Worm (Caenorhabditis elegans) whole organism, late embryonic: ENCODE data around the gene dao-2.

Source experiments
- C08G9.2 ChIP-seq: sonication (generic microtip); optimal IDR thresholded peaks from 2 replicates; lab custom pipeline; 2016; ENCODE audit warnings: mild to moderate bottlenecking, missing genetic modification characterization, moderate library complexity, missing compliant biosample characterization
- C38D4.7 ChIP-seq: fragments of 200-800 bp; sonication (Bioruptor generic); optimal IDR thresholded peaks from 2 replicates; lab custom pipeline; 2018; ENCODE audit warnings: mild to moderate bottlenecking, missing genetic modification characterization, moderate library complexity, missing compliant biosample characterization
- K02D7.2 ChIP-seq: sonication (generic microtip); optimal IDR thresholded peaks from 2 replicates; lab custom pipeline; 2017; ENCODE audit warnings: mild to moderate bottlenecking, missing genetic modification characterization, missing compliant biosample characterization
- K09A11.1 ChIP-seq: sonication (generic microtip); optimal IDR thresholded peaks from 2 replicates; lab custom pipeline; 2017; ENCODE audit warnings: antibody characterized with exemption, mild to moderate bottlenecking, missing genetic modification characterization, missing compliant biosample characterization; ENCODE audit not compliant: insufficient read depth
- Y22D7AL.16 ChIP-seq: sonication (generic microtip); optimal IDR thresholded peaks from 2 replicates; lab custom pipeline; 2016; ENCODE audit warnings: missing genetic modification characterization, missing compliant biosample characterization
- ahr-1 ChIP-seq: sonication (generic microtip); optimal IDR thresholded peaks from 2 replicates; lab custom pipeline; 2016; ENCODE audit warnings: missing genetic modification characterization, missing compliant biosample characterization
- ama-1 ChIP-seq: fragments of 150-350 bp; optimal IDR thresholded peaks from 2 replicates; lab custom pipeline; 2014
- ceh-18 ChIP-seq: sonication (generic microtip); optimal IDR thresholded peaks from 2 replicates; lab custom pipeline; 2016; ENCODE audit warnings: missing genetic modification characterization, missing compliant biosample characterization
- ceh-19 ChIP-seq: fragments of 200-800 bp; sonication (Bioruptor generic); optimal IDR thresholded peaks from 2 replicates; lab custom pipeline; 2018; ENCODE audit warnings: mild to moderate bottlenecking, missing genetic modification characterization, missing compliant biosample characterization
- ceh-2 ChIP-seq: sonication (generic microtip); optimal IDR thresholded peaks from 2 replicates; lab custom pipeline; 2016; ENCODE audit warnings: missing genotype, missing genetic modification characterization, missing compliant biosample characterization
- ceh-22 ChIP-seq: sonication (generic microtip); optimal IDR thresholded peaks from 2 replicates; lab custom pipeline; 2017; ENCODE audit warnings: missing biosample characterization, missing genetic modification characterization
- ceh-24 ChIP-seq: sonication (generic microtip); optimal IDR thresholded peaks from 2 replicates; lab custom pipeline; 2016; ENCODE audit warnings: mild to moderate bottlenecking, missing genetic modification characterization, missing compliant biosample characterization
- ceh-30 ChIP-seq: fragments of 150-350 bp; optimal IDR thresholded peaks from 2 replicates; lab custom pipeline; 2014; ENCODE audit warnings: missing biosample characterization, missing genetic modification characterization
- ceh-34 ChIP-seq: sonication (generic microtip); optimal IDR thresholded peaks from 2 replicates; lab custom pipeline; 2016; ENCODE audit warnings: mild to moderate bottlenecking, missing genetic modification characterization, missing compliant biosample characterization
- ceh-45 ChIP-seq: fragments of 200-800 bp; sonication (Bioruptor generic); IDR thresholded peaks from 2 replicates; pipeline ENCODE4 v1.3.6; 2022; ENCODE audit warnings: missing genetic modification reagents, missing genetic modification characterization, missing compliant biosample characterization
- ceh-48 ChIP-seq: sonication (generic microtip); optimal IDR thresholded peaks from 2 replicates; lab custom pipeline; 2016; ENCODE audit warnings: missing genetic modification characterization, inconsistent platforms, missing compliant biosample characterization
- ceh-9 ChIP-seq: sonication (generic microtip); optimal IDR thresholded peaks from 2 replicates; lab custom pipeline; 2016; ENCODE audit warnings: mild to moderate bottlenecking, missing genetic modification characterization, inconsistent platforms, missing compliant biosample characterization
- dmd-4 ChIP-seq: sonication (generic microtip); optimal IDR thresholded peaks from 2 replicates; lab custom pipeline; 2016; ENCODE audit warnings: borderline replicate concordance, missing genetic modification characterization, missing compliant biosample characterization
- dve-1 ChIP-seq: sonication (generic microtip); optimal IDR thresholded peaks from 2 replicates; lab custom pipeline; 2017; ENCODE audit warnings: antibody characterized with exemption, mild to moderate bottlenecking, missing genetic modification characterization, missing compliant biosample characterization
- elt-2 ChIP-seq: sonication (generic microtip); optimal IDR thresholded peaks from 2 replicates; lab custom pipeline; 2016; ENCODE audit warnings: missing genetic modification reagents, missing genetic modification characterization, missing compliant biosample characterization
- ets-4 ChIP-seq: sonication (generic microtip); optimal IDR thresholded peaks from 2 replicates; lab custom pipeline; 2016; ENCODE audit warnings: missing genetic modification characterization, missing compliant biosample characterization
- fkh-10 ChIP-seq: fragments of 150-350 bp; optimal IDR thresholded peaks from 2 replicates; lab custom pipeline; 2014; ENCODE audit warnings: missing biosample characterization, missing genetic modification reagents, missing genetic modification characterization
- hlh-15 ChIP-seq: sonication (generic microtip); optimal IDR thresholded peaks from 2 replicates; lab custom pipeline; 2016; ENCODE audit warnings: missing genetic modification characterization, missing compliant biosample characterization
- hlh-30 ChIP-seq: sonication (generic microtip); optimal IDR thresholded peaks from 2 replicates; lab custom pipeline; 2017; ENCODE audit warnings: antibody characterized with exemption, missing genetic modification characterization, missing compliant biosample characterization; ENCODE audit not compliant: insufficient read depth
- lim-6 ChIP-seq: sonication (generic microtip); optimal IDR thresholded peaks from 2 replicates; lab custom pipeline; 2016; ENCODE audit warnings: missing genetic modification characterization, missing compliant biosample characterization
- madf-2 ChIP-seq: sonication (generic microtip); optimal IDR thresholded peaks from 2 replicates; lab custom pipeline; 2017; ENCODE audit warnings: missing genetic modification characterization, missing compliant biosample characterization
- nfya-1 ChIP-seq: sonication (generic microtip); optimal IDR thresholded peaks from 2 replicates; lab custom pipeline; 2017; ENCODE audit warnings: missing genetic modification characterization, mild to moderate bottlenecking, missing compliant biosample characterization, antibody characterized with exemption, moderate library complexity
- nhr-11 ChIP-seq: fragments of 150-350 bp; optimal IDR thresholded peaks from 2 replicates; lab custom pipeline; 2014; ENCODE audit warnings: missing biosample characterization, missing genetic modification characterization
- npax-4 ChIP-seq: sonication (generic microtip); optimal IDR thresholded peaks from 2 replicates; lab custom pipeline; 2016; ENCODE audit warnings: missing genetic modification characterization, missing compliant biosample characterization
- pat-9 ChIP-seq: fragments of 200-800 bp; sonication (Bioruptor generic); optimal IDR thresholded peaks from 2 replicates; lab custom pipeline; 2018; ENCODE audit warnings: mild to moderate bottlenecking, missing genetic modification characterization, moderate library complexity, missing compliant biosample characterization
- pha-2 ChIP-seq: sonication (generic microtip); optimal IDR thresholded peaks from 2 replicates; lab custom pipeline; 2017; ENCODE audit warnings: mild to moderate bottlenecking, missing genetic modification characterization, missing compliant biosample characterization
- pha-4 ChIP-seq: fragments of 150-350 bp; optimal IDR thresholded peaks from 2 replicates; lab custom pipeline; 2018; ENCODE audit warnings: missing biosample characterization, missing genetic modification reagents, missing genetic modification characterization
- pqm-1 ChIP-seq: sonication (generic microtip); optimal IDR thresholded peaks from 2 replicates; lab custom pipeline; 2016; ENCODE audit warnings: missing genetic modification characterization, missing compliant biosample characterization
- rnt-1 ChIP-seq: sonication (generic microtip); optimal IDR thresholded peaks from 2 replicates; lab custom pipeline; 2016; ENCODE audit warnings: missing genetic modification characterization, missing compliant biosample characterization
- sdc-2 ChIP-seq: sonication (generic microtip); optimal IDR thresholded peaks from 2 replicates; lab custom pipeline; 2016; ENCODE audit warnings: missing genotype, missing genetic modification characterization, missing compliant biosample characterization
- sox-4 ChIP-seq: sonication (generic microtip); optimal IDR thresholded peaks from 2 replicates; lab custom pipeline; 2017; ENCODE audit warnings: mild to moderate bottlenecking, missing genetic modification characterization, inconsistent platforms, missing compliant biosample characterization
- ttx-3 ChIP-seq: sonication (generic microtip); optimal IDR thresholded peaks from 2 replicates; lab custom pipeline; 2016; ENCODE audit warnings: missing genetic modification reagents, missing genetic modification characterization, missing compliant biosample characterization
- unc-42 ChIP-seq: sonication (generic microtip); optimal IDR thresholded peaks from 2 replicates; lab custom pipeline; 2016; ENCODE audit warnings: missing genotype, missing genetic modification characterization, missing compliant biosample characterization
- unc-55 ChIP-seq: sonication (generic microtip); optimal IDR thresholded peaks from 2 replicates; lab custom pipeline; 2017; ENCODE audit warnings: missing biosample characterization, missing genetic modification reagents, missing genetic modification characterization
- unc-86 ChIP-seq: sonication (generic microtip); optimal IDR thresholded peaks from 2 replicates; lab custom pipeline; 2016; ENCODE audit warnings: missing genetic modification characterization, missing compliant biosample characterization
- zip-5 ChIP-seq: sonication (generic microtip); optimal IDR thresholded peaks from 2 replicates; lab custom pipeline; 2016; ENCODE audit warnings: missing genetic modification characterization, missing compliant biosample characterization

The dao-2 gene

DNA sequence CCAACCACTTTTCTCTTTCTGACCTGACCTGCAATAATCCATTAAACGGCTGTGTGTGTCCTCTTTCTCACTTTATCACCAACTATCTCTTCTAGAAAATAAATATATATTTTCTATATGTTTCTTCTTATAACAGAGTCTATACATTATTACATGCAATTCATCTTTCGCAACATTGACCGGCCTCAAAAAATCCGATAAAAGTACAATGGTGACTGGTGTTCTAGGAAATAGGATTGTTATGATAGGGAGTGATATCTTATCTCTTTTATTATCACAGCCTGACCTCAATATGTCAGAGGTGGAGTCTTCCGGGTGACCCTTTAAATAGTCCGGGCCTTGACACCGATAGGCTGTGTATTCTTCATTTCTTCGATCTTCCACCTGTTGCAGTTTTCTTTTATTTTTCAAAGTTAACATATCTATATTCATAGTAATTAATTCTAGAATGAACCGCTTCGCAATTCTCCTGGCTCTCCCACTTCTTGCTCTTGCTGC lies at the start of gene dao-2:
Gene dao-2, plus strand, starts transcription at position 448 of the 498 bp plus-strand sequence.
- TF ChIP-seq hlh-15 (tag; lab: Kevin White, UChicago) (no peak), elt-2 (peak; percentile 95), pha-2 (no peak), ceh-9 (no peak)

DNA sequence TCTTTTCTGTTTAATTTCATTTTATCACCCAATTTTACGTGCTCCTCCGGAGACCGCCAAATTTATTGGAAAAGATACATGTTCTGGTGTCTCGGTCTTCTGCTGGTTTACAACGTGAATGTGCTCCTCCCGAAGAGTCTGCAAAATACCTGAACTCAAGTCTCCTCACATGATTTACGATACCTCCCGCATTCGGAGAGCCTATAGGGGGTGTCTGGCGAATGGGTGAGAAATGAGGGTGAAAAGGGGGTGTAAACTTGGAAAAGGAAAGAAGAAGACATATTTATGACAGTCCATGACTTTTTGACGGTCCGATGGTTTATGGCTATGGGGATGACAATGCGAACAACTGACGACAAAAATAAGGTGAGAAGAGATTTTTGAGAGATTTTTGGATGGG lies 46.5 kb upstream of the dao-2 start:
- TF ChIP-seq pha-4 (tag; lab: Kevin White, UChicago) (no peak), nhr-11 (tag; lab: Kevin White, UChicago) (no peak), ceh-18 (tag; lab: Kevin White, UChicago) (no peak), ama-1 (peak; percentile 53), unc-42 (no peak), rnt-1 (tag; lab: Kevin White, UChicago) (peak; percentile 18), ceh-34 (tag; lab: Kevin White, UChicago) (peak; percentile 40), unc-55 (GFP tag; lab: Kevin White, UChicago) (peak; percentile 36)

DNA sequence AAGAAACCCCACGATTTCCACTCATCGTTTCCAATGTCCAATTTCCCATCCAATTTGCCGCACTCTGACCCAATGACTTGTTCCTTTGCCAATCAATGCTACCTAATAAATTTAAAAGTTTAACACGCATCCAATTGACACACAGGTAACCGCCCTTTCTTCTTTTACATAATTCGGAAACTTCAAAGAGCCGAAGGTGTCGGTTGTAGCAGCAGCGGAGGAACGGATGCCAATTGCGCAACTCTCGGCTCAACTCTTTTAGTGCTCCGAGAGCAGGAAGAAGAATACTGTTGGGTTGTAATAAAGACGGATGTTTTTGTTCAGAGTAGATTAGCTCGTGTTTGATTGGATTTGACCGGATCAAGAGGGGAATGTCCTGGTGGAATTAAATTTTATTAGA lies 45.5 kb upstream of the dao-2 start:
- TF ChIP-seq rnt-1 (tag; lab: Kevin White, UChicago), result no peak
- no peak for TF ChIP-seq ttx-3 (tag; lab: Kevin White, UChicago)
- no peak for TF ChIP-seq ceh-30
- no peak for TF ChIP-seq pqm-1
- TF ChIP-seq, all 69 proteins: peak for 0

DNA sequence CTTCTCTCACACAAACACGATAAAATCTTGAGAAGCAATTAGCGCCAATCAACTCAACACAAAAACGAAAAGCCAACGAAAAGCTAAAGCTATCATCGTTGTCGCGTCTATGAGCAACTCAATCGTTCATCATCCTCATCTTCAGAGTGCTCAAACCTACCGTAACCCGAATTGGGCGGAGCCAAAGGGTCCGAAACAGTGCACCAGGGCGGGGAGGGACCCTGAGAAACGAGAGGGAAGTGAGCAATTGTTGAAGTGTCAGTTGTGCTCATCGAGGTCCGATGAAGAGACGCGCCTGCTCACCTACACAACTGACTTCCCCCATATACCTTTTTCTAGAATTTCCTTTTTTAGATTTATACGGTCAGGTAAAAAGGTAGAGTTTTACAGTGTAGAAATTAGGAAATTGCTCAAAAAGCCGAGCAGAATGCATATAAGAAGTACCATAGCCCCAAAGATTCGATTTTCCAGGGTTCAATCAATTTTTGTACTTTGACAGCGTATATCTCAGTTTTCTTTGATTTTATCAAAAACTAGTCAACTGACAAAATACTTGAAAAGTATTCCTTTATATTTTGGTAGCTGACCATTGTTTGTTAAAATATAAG lies 44.3 kb upstream of the dao-2 start, which contains the start of gene hlh-1:
Gene hlh-1, plus strand, starts transcription at position 275 of the 608 bp plus-strand sequence.
- TF ChIP-seq unc-55 (GFP tag; lab: Kevin White, UChicago) (peak; percentile 95), nfya-1 (tag; lab: Kevin White, UChicago) (peak; percentile 73), npax-4 (tag; lab: Kevin White, UChicago) (no peak), pqm-1 (no peak), ceh-24 (no peak), ceh-18 (tag; lab: Kevin White, UChicago) (peak; percentile 67), sdc-2 (tag; lab: Kevin White, UChicago) (no peak), rnt-1 (tag; lab: Kevin White, UChicago) (peak; percentile 60), ahr-1 (no peak)

DNA sequence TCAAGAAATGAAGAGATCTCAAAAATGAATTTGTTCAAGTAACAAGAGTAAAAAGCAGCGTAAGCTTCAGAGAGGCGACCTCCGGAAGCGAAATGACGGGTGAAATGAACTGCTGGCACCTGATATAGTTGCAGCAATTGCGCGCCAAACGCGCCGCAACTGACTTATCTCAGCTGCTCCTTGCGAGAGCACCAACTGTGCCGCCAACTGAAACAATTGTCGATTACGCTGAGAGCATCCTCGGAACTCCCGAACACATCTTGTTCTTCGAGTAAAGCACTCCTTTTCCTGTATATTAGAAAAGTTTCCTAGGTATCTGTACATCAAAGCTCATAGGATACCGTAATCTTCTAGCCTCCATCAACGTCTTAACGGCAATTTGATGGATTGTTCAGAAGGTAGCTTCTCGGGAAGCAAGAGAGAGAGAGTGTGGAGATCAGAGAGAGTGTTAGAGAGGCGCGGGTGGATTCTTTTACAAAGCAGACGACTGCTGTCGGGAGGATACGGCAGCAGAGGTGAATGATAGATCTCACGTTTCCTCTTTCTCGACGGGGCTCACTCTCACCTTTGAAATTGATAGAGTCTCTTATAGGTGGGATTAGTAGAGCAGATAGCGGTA lies 42.7 kb upstream of the dao-2 start:
- TF ChIP-seq K02D7.2 (no peak), unc-86 (tag; lab: Kevin White, UChicago) (no peak), npax-4 (tag; lab: Kevin White, UChicago) (no peak), dve-1 (tag; lab: Kevin White, UChicago) (no peak), K09A11.1 (tag; lab: Kevin White, UChicago) (no peak), ahr-1 (no peak), madf-2 (tag; lab: Kevin White, UChicago) (no peak), sox-4 (tag; lab: Kevin White, UChicago) (no peak), dmd-4 (tag; lab: Kevin White, UChicago) (no peak), C38D4.7 (GFP tag; lab: Kevin White, UChicago) (no peak), ceh-24 (no peak), ceh-48 (tag; lab: Kevin White, UChicago) (no peak), ceh-45 (GFP tag; lab: Robert Waterston, UW) (no peak), ceh-22 (tag; lab: Kevin White, UChicago) (no peak), fkh-10 (no peak), ceh-2 (tag; lab: Kevin White, UChicago) (no peak), rnt-1 (tag; lab: Kevin White, UChicago) (peak; percentile 55), Y22D7AL.16 (no peak), ceh-30 (no peak), C08G9.2 (tag; lab: Kevin White, UChicago) (no peak), hlh-30 (tag; lab: Kevin White, UChicago) (no peak), sdc-2 (tag; lab: Kevin White, UChicago) (no peak), ceh-19 (GFP tag; lab: Kevin White, UChicago) (no peak), pat-9 (tag; lab: Kevin White, UChicago) (peak; percentile 49), ttx-3 (tag; lab: Kevin White, UChicago) (no peak), unc-55 (GFP tag; lab: Kevin White, UChicago) (peak; percentile 36), ceh-34 (tag; lab: Kevin White, UChicago) (peak; percentile 20), pha-4 (tag; lab: Kevin White, UChicago) (no peak), lim-6 (no peak), zip-5 (tag; lab: Kevin White, UChicago) (no peak), ets-4 (tag; lab: Kevin White, UChicago) (no peak), ceh-18 (tag; lab: Kevin White, UChicago) (peak; percentile 41)
